Fruit fly (Drosophila melanogaster): ENCODE data around the gene MnM.

The MnM gene

DNA sequence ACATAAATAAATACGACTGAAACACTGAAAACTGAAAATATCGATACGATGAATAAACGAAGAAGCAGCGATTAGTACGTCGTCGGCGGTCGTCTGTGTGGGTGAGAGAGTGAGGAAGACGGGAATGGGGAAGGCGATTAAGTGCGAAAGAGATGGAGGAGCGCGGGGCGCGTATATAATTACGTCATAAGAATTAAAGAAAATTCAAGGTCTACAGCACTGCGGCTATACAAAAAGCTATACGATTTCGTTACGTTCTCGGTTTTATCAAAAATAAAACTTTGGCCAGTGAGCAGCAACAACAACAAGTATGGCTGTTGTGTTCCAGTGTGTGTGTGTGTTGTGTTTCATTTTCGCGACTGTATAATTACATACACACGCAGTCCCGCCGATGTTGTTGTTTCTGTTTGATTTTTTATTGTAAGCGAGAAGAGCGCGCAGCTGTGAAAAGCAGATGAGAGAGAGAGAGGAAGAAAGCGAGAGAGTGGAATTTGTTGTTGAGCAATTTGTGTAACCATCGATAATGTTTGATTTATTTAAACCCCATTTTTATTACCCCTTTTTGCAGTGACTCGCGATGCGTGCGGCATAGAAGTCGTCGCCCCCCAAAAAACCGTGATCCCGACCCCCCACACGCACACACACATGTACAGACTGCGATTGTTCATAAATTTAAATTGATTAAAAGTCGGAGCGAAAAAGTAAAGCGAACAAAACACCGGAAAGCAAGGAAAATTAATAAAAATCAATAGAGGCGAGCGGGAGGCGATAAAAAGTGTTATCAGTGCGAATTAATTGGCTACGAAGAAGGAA, 29.1 kb downstream of the MnM start (continued):
- peak; percentile 33; the same call in 1 of the 2 replicates for TF ChIP-seq GATAe (GFP tag; conservative IDR thresholded peaks at IDR 0.05)
- no peak for TF ChIP-seq jumu (GFP tag; optimal IDR thresholded peaks at IDR 0.05)
- no peak for TF ChIP-seq CG3726 (GFP tag; IDR thresholded peaks at IDR 0.05)
- TF ChIP-seq CG10209 (GFP tag; optimal IDR thresholded peaks at IDR 0.05), result no peak
- TF ChIP-seq Hmx (GFP tag; optimal IDR thresholded peaks at IDR 0.05), result no peak
- no peak for TF ChIP-seq CG2712 (tag; optimal IDR thresholded peaks at IDR 0.05)
- no peak for TF ChIP-seq stwl (tag; optimal IDR thresholded peaks at IDR 0.05)
- no peak for TF ChIP-seq CG2678 (tag; optimal IDR thresholded peaks at IDR 0.05)
- TF ChIP-seq CG4424 (GFP tag; optimal IDR thresholded peaks at IDR 0.05), result no peak
- no peak for TF ChIP-seq CG11398 (GFP tag; optimal IDR thresholded peaks at IDR 0.05)
- TF ChIP-seq CG2199 (GFP tag; IDR thresholded peaks at IDR 0.05), result peak; percentile 74; the same call in 2 of the 3 replicates
- no peak for TF ChIP-seq CG9609 (GFP tag; optimal IDR thresholded peaks at IDR 0.05)
- TF ChIP-seq CG1024 (GFP tag; IDR thresholded peaks at IDR 0.05), result no peak
- TF ChIP-seq Hr39 (optimal IDR thresholded peaks at IDR 0.05), result no peak
- no peak for TF ChIP-seq Nf-YA (GFP tag; IDR thresholded peaks at IDR 0.05)
- no peak for TF ChIP-seq mld (GFP tag; IDR thresholded peaks at IDR 0.05; ENCODE audit: partially characterized antibody)
- TF ChIP-seq Nf-YC (tag; optimal IDR thresholded peaks at IDR 0.05), result no peak
- TF ChIP-seq bowl (GFP tag; IDR thresholded peaks at IDR 0.05), result no peak
- peak; percentile 73; the same call in 2 of the 3 replicates for TF ChIP-seq CG34422 (GFP tag; IDR thresholded peaks at IDR 0.05)
- TF ChIP-seq CG13296 (GFP tag; optimal IDR thresholded peaks at IDR 0.05), result peak; percentile 51
- TF ChIP-seq exex (tag; optimal IDR thresholded peaks at IDR 0.05), result peak; percentile 85
- TF ChIP-seq HmgZ (tag; optimal IDR thresholded peaks at IDR 0.05), result peak; percentile 50
- TF ChIP-seq tap (tag; optimal IDR thresholded peaks at IDR 0.05), result no peak
- no peak for TF ChIP-seq CG9727 (GFP tag; optimal IDR thresholded peaks at IDR 0.05)
- TF ChIP-seq wdn (GFP tag; IDR thresholded peaks at IDR 0.05), result no peak
- TF ChIP-seq ro (GFP tag; IDR thresholded peaks at IDR 0.05), result no peak
- TF ChIP-seq ind (GFP tag; optimal IDR thresholded peaks at IDR 0.05), result no peak
- no peak for TF ChIP-seq CG14710 (tag; optimal IDR thresholded peaks at IDR 0.05)
- TF ChIP-seq pzg (GFP tag; optimal IDR thresholded peaks at IDR 0.05), result no peak
- no peak for TF ChIP-seq CG7839 (tag; optimal IDR thresholded peaks at IDR 0.05)
- TF ChIP-seq ATbp (GFP tag; optimal IDR thresholded peaks at IDR 0.05), result no peak
- TF ChIP-seq CG1529 (GFP tag; optimal IDR thresholded peaks at IDR 0.05), result no peak
- no peak for TF ChIP-seq otp (GFP tag; IDR thresholded peaks at IDR 0.05)
- no peak for TF ChIP-seq HLH3B (GFP tag; IDR thresholded peaks at IDR 0.05)
- TF ChIP-seq CG12769 (tag; optimal IDR thresholded peaks at IDR 0.05), result no peak
- no peak for TF ChIP-seq Ssrp (tag; optimal IDR thresholded peaks at IDR 0.05)
- no peak for TF ChIP-seq HLHmδ (GFP tag; optimal IDR thresholded peaks at IDR 0.05)
- no peak for TF ChIP-seq pita (GFP tag; optimal IDR thresholded peaks at IDR 0.05)
- TF ChIP-seq Myb (GFP tag; optimal IDR thresholded peaks at IDR 0.05), result no peak
- no peak for TF ChIP-seq Sin3A (optimal IDR thresholded peaks at IDR 0.05)
- no peak for TF ChIP-seq tin (GFP tag; optimal IDR thresholded peaks at IDR 0.05)
- TF ChIP-seq CG7556 (GFP tag; optimal IDR thresholded peaks at IDR 0.05), result no peak
- TF ChIP-seq CG11723 (GFP tag; optimal IDR thresholded peaks at IDR 0.05), result no peak
- no peak for TF ChIP-seq shn (GFP tag; optimal IDR thresholded peaks at IDR 0.05)
- TF ChIP-seq Trl (optimal IDR thresholded peaks at IDR 0.05), result peak; percentile 78 to 92
- TF ChIP-seq Trl (GFP tag; optimal IDR thresholded peaks at IDR 0.05), result no peak
- TF ChIP-seq CG10959 (GFP tag; IDR thresholded peaks at IDR 0.05), result no peak
- no peak for TF ChIP-seq CG8359 (GFP tag; optimal IDR thresholded peaks at IDR 0.05; ENCODE audit: borderline replicate concordance)
- no peak for TF ChIP-seq Rx (GFP tag; IDR thresholded peaks at IDR 0.05)
- no peak for TF ChIP-seq CG2202 (tag; optimal IDR thresholded peaks at IDR 0.05)
- TF ChIP-seq aop (GFP tag; IDR thresholded peaks at IDR 0.05), result no peak
